Fruit fly (Drosophila melanogaster) whole organism, embryonic: ENCODE results near the gene mld.

ENCODE experiments used
- Atf3 ChIP-seq: fragments of 200-800 bp; sonication (Bioruptor generic); optimal IDR thresholded peaks from 3 replicates; lab custom pipeline; 2016; ENCODE audit warnings: missing biosample characterization, missing genetic modification characterization
- Atf6 ChIP-seq: fragments of 200-800 bp; sonication (Bioruptor generic); IDR thresholded peaks from 2 replicates; pipeline ENCODE4 v1.3.6; 2022; ENCODE audit warnings: missing biosample characterization, missing genetic modification characterization
- B-H1 ChIP-seq: fragments of 200-800 bp; sonication (Bioruptor generic); IDR thresholded peaks from 3 replicates; pipeline ENCODE4 v1.3.6; 2022; ENCODE audit warnings: missing biosample characterization, missing genetic modification characterization
- CG10267 ChIP-seq: fragments of 200-800 bp; sonication (Bioruptor generic); optimal IDR thresholded peaks from 2 replicates; lab custom pipeline; 2018; ENCODE audit warnings: missing biosample characterization, mild to moderate bottlenecking, missing genetic modification characterization, moderate library complexity
- CG11560 ChIP-seq: fragments of 200-800 bp; sonication (Bioruptor generic); IDR thresholded peaks from 3 replicates; pipeline ENCODE4 v1.3.6; 2022; ENCODE audit warnings: missing biosample characterization, missing genetic modification characterization
- CG12391 ChIP-seq: fragments of 200-800 bp; sonication (Bioruptor generic); optimal IDR thresholded peaks from 3 replicates; lab custom pipeline; 2018; ENCODE audit warnings: missing biosample characterization, mild to moderate bottlenecking, missing genetic modification characterization, moderate library complexity
- CG17359 ChIP-seq: fragments of 200-800 bp; sonication (Bioruptor generic); optimal IDR thresholded peaks from 3 replicates; lab custom pipeline; 2018; ENCODE audit warnings: missing biosample characterization, mild to moderate bottlenecking, missing genetic modification characterization, moderate library complexity
- CG17802 ChIP-seq: fragments of 200-800 bp; sonication (Bioruptor generic); optimal IDR thresholded peaks from 2 replicates; lab custom pipeline; 2018; ENCODE audit warnings: missing biosample characterization, mild to moderate bottlenecking, missing genetic modification characterization, moderate library complexity
- CG18619 ChIP-seq: fragments of 200-800 bp; sonication (Bioruptor generic); optimal IDR thresholded peaks from 3 replicates; lab custom pipeline; 2017; ENCODE audit warnings: missing biosample characterization, mild to moderate bottlenecking, missing genetic modification characterization
- CG2116 ChIP-seq: fragments of 200-800 bp; sonication (Bioruptor generic); optimal IDR thresholded peaks from 3 replicates; lab custom pipeline; 2018; ENCODE audit warnings: missing biosample characterization, mild to moderate bottlenecking, missing genetic modification characterization
- CG2202 ChIP-seq: fragments of 200-800 bp; sonication (Bioruptor generic); optimal IDR thresholded peaks from 2 replicates; lab custom pipeline; 2018; ENCODE audit warnings: missing biosample characterization, mild to moderate bottlenecking, missing genetic modification characterization
- CG33213 ChIP-seq: fragments of 200-800 bp; sonication (Bioruptor generic); optimal IDR thresholded peaks from 3 replicates; lab custom pipeline; 2016; ENCODE audit warnings: missing biosample characterization, missing genetic modification characterization
- CG34224 ChIP-seq: fragments of 200-800 bp; sonication (Bioruptor generic); IDR thresholded peaks from 3 replicates; pipeline ENCODE4 v1.3.6; 2022; ENCODE audit warnings: missing biosample characterization, missing genetic modification characterization; ENCODE audit not compliant: partially characterized antibody
- CG34376 ChIP-seq: fragments of 200-800 bp; sonication (Bioruptor generic); optimal IDR thresholded peaks from 2 replicates; lab custom pipeline; 2018; ENCODE audit warnings: missing biosample characterization, mild to moderate bottlenecking, missing genetic modification characterization
- CG3995 ChIP-seq: fragments of 200-800 bp; sonication (Bioruptor generic); optimal IDR thresholded peaks from 3 replicates; lab custom pipeline; 2016; ENCODE audit warnings: missing biosample characterization, missing genetic modification characterization
- CG4707 ChIP-seq: fragments of 200-800 bp; sonication (Bioruptor generic); optimal IDR thresholded peaks from 2 replicates; lab custom pipeline; 2018; ENCODE audit warnings: missing biosample characterization, mild to moderate bottlenecking, missing genetic modification characterization, moderate library complexity
- CG7357 ChIP-seq: fragments of 200-800 bp; sonication (Bioruptor generic); IDR thresholded peaks from 3 replicates; pipeline ENCODE4 v1.3.6; 2022; ENCODE audit warnings: missing biosample characterization, missing genetic modification characterization
- CG7786 ChIP-seq: fragments of 200-800 bp; sonication (Bioruptor generic); optimal IDR thresholded peaks from 2 replicates; lab custom pipeline; 2016; ENCODE audit warnings: missing biosample characterization, missing genetic modification characterization
- CG8944 ChIP-seq: fragments of 200-800 bp; sonication (Bioruptor generic); optimal IDR thresholded peaks from 3 replicates; lab custom pipeline; 2016; ENCODE audit warnings: missing biosample characterization, missing genetic modification characterization
- CG9437 ChIP-seq: fragments of 200-800 bp; sonication (Bioruptor generic); optimal IDR thresholded peaks from 2 replicates; lab custom pipeline; 2018; ENCODE audit warnings: missing biosample characterization, mild to moderate bottlenecking, missing genetic modification characterization
- CG9609 ChIP-seq: fragments of 200-800 bp; sonication (Bioruptor generic); optimal IDR thresholded peaks from 3 replicates; lab custom pipeline; 2016; ENCODE audit warnings: missing biosample characterization, missing genetic modification characterization
- CG9932 ChIP-seq: fragments of 200-800 bp; sonication (Bioruptor generic); IDR thresholded peaks from 2 replicates; pipeline ENCODE4 v1.3.6; 2022; ENCODE audit warnings: missing biosample characterization, missing genetic modification characterization
- CHES-1-like ChIP-seq: fragments of 200-800 bp; sonication (Bioruptor generic); optimal IDR thresholded peaks from 2 replicates; lab custom pipeline; 2016; ENCODE audit warnings: missing biosample characterization, missing genetic modification characterization
- Dip2 ChIP-seq: fragments of 200-800 bp; sonication (Bioruptor generic); IDR thresholded peaks from 2 replicates; pipeline ENCODE4 v1.3.6; 2022; ENCODE audit warnings: missing biosample characterization, missing genetic modification characterization
- Fer1 ChIP-seq: fragments of 200-800 bp; sonication (Bioruptor generic); optimal IDR thresholded peaks from 2 replicates; lab custom pipeline; 2017; ENCODE audit warnings: missing biosample characterization, mild to moderate bottlenecking, missing genetic modification characterization
- HLH54F ChIP-seq: fragments of 200-800 bp; sonication (Bioruptor generic); optimal IDR thresholded peaks from 3 replicates; lab custom pipeline; 2016; ENCODE audit warnings: missing biosample characterization, missing genetic modification characterization
- Lim3 ChIP-seq: fragments of 200-800 bp; sonication (Bioruptor generic); IDR thresholded peaks from 2 replicates; pipeline ENCODE4 v1.3.6; 2022; ENCODE audit warnings: missing biosample characterization, missing genetic modification characterization
- Med ChIP-seq: fragments of 200-800 bp; sonication (Bioruptor generic); peaks from one replicate; lab custom pipeline; 2016; ENCODE audit warnings: missing biosample characterization, missing genetic modification characterization, mild to moderate bottlenecking, inconsistent platforms, moderate library complexity
- NFAT ChIP-seq: fragments of 200-800 bp; sonication (Bioruptor generic); IDR thresholded peaks from 2 replicates; pipeline ENCODE4 v1.3.6; 2022; ENCODE audit warnings: missing biosample characterization, missing genetic modification characterization
- Six4 ChIP-seq: fragments of 200-800 bp; sonication (Bioruptor generic); optimal IDR thresholded peaks from 2 replicates; lab custom pipeline; 2016; ENCODE audit warnings: missing biosample characterization, missing genetic modification characterization
- Trl ChIP-seq, 3 experiments: fragments of >200 bp in 2 of 3; fragments of 200-800 bp in 1 of 3; sonication (Bioruptor generic) in 1 of 3; optimal IDR thresholded peaks; 2 replicates in 1 of 3; 3 replicates in 2 of 3; lab custom pipeline; 2016 to 2017; ENCODE audit warnings: missing biosample characterization in 1 of 3, missing genetic modification characterization in 1 of 3
- amos ChIP-seq: fragments of 200-800 bp; sonication (Bioruptor generic); IDR thresholded peaks from 2 replicates; pipeline ENCODE4 v1.3.6; 2022; ENCODE audit warnings: missing biosample characterization, missing genetic modification characterization; ENCODE audit not compliant: partially characterized antibody
- ap ChIP-seq: fragments of 200-800 bp; sonication (Bioruptor generic); IDR thresholded peaks from 2 replicates; pipeline ENCODE4 v1.3.6; 2022; ENCODE audit warnings: missing biosample characterization, missing genetic modification characterization
- az2 ChIP-seq: fragments of 200-800 bp; sonication (Bioruptor generic); optimal IDR thresholded peaks from 3 replicates; lab custom pipeline; 2016; ENCODE audit warnings: missing biosample characterization, missing genetic modification characterization
- cad ChIP-seq: fragments of >200 bp; optimal IDR thresholded peaks from 2 replicates; lab custom pipeline; 2017; ENCODE audit warnings: missing biosample characterization, missing genetic modification characterization
- chn ChIP-seq: fragments of 200-800 bp; sonication (Bioruptor generic); optimal IDR thresholded peaks from 2 replicates; lab custom pipeline; 2016; ENCODE audit warnings: missing biosample characterization, missing genetic modification characterization
- danr ChIP-seq: fragments of 200-800 bp; sonication (Bioruptor generic); IDR thresholded peaks from 2 replicates; pipeline ENCODE4 v1.3.6; 2022; ENCODE audit warnings: missing biosample characterization, missing genetic modification characterization
- dysf ChIP-seq: fragments of 200-800 bp; sonication (Bioruptor generic); IDR thresholded peaks from 3 replicates; pipeline ENCODE4 v1.3.6; 2022; ENCODE audit warnings: missing biosample characterization, missing genetic modification characterization
- gfzf ChIP-seq: fragments of 200-800 bp; sonication (Bioruptor generic); optimal IDR thresholded peaks from 2 replicates; lab custom pipeline; 2016; ENCODE audit warnings: missing biosample characterization, mild to moderate bottlenecking, missing genetic modification characterization, moderate library complexity
- kah ChIP-seq: fragments of 200-800 bp; sonication (Bioruptor generic); optimal IDR thresholded peaks from 2 replicates; lab custom pipeline; 2018; ENCODE audit warnings: missing biosample characterization, mild to moderate bottlenecking, missing genetic modification characterization
- mam ChIP-seq: fragments of 200-800 bp; sonication (Bioruptor generic); optimal IDR thresholded peaks from 3 replicates; lab custom pipeline; 2016; ENCODE audit warnings: missing biosample characterization, missing genetic modification characterization
- prd ChIP-seq, 3 experiments: fragments of >200 bp in 2 of 3; fragments of 200-800 bp in 1 of 3; sonication (Bioruptor generic) in 1 of 3; optimal IDR thresholded peaks in 2 of 3; IDR thresholded peaks in 1 of 3; 2 replicates in 2 of 3; 3 replicates in 1 of 3; pipeline versions ENCODE4 v1.3.6 to Lab custom; 2017 to 2022; ENCODE audit warnings: missing biosample characterization in 1 of 3, missing genetic modification characterization in 1 of 3
- ranshi ChIP-seq: fragments of 200-800 bp; sonication (Bioruptor generic); IDR thresholded peaks from 2 replicates; pipeline ENCODE4 v1.3.6; 2022; ENCODE audit warnings: missing biosample characterization, missing genetic modification characterization
- schlank ChIP-seq: fragments of 200-800 bp; sonication (Bioruptor generic); optimal IDR thresholded peaks from 2 replicates; lab custom pipeline; 2018; ENCODE audit warnings: missing biosample characterization, mild to moderate bottlenecking, missing genetic modification characterization
- sens ChIP-seq: fragments of 200-800 bp; sonication (Bioruptor generic); peaks from one replicate; lab custom pipeline; 2016; ENCODE audit warnings: missing biosample characterization, missing genetic modification characterization
- sisA ChIP-seq: fragments of 200-800 bp; sonication (Bioruptor generic); IDR thresholded peaks from 2 replicates; pipeline ENCODE4 v1.3.6; 2022; ENCODE audit warnings: missing biosample characterization, missing genetic modification characterization
- ssp ChIP-seq: fragments of 200-800 bp; sonication (Bioruptor generic); IDR thresholded peaks from 2 replicates; pipeline ENCODE4 v1.3.6; 2022; ENCODE audit warnings: missing biosample characterization, missing genetic modification characterization
- stc ChIP-seq: fragments of 200-800 bp; sonication (Bioruptor generic); IDR thresholded peaks from 2 replicates; pipeline ENCODE4 v1.3.6; 2022; ENCODE audit warnings: missing biosample characterization, missing genetic modification characterization
- tio ChIP-seq: fragments of 200-800 bp; sonication (Bioruptor generic); optimal IDR thresholded peaks from 2 replicates; lab custom pipeline; 2017; ENCODE audit warnings: missing biosample characterization, missing genetic modification characterization, inconsistent platforms
- tll ChIP-seq, 2 experiments: fragments of 200-800 bp in 1 of 2; fragments of >200 bp in 1 of 2; sonication (Bioruptor generic) in 1 of 2; optimal IDR thresholded peaks; 2 replicates each; lab custom pipeline; 2017 to 2019; ENCODE audit warnings: missing biosample characterization in 2 of 2, missing genetic modification characterization in 2 of 2, mild to moderate bottlenecking in 1 of 2, moderate library complexity in 1 of 2

Gene mld

dm6 chr3R:24654770-24655322 lies 69.4 kb downstream of the mld start, which contains the start of the genes CG31125 and CG6695 (continued):
- TF ChIP-seq CG2202 (no peak), Med (GFP tag; lab: Kevin White, UChicago) (peak; percentile 93), CG11560 (tag; lab: Robert Waterston, UW) (no peak), az2 (GFP tag; lab: Kevin White, UChicago) (peak; percentile 37), CG34376 (GFP tag; lab: Kevin White, UChicago) (peak; percentile 25), CG4707 (GFP tag; lab: Kevin White, UChicago) (no peak), ranshi (GFP tag; lab: Robert Waterston, UW) (peak; percentile 15; the same call in 1 of the 2 replicates), NFAT (GFP tag; lab: Robert Waterston, UW) (peak; percentile 63; the same call in 1 of the 2 replicates), cad (no peak), CG2116 (peak; percentile 94), Six4 (GFP tag; lab: Kevin White, UChicago) (peak; percentile 27), schlank (tag; lab: Kevin White, UChicago) (no peak), tll (GFP tag; optimal IDR thresholded peaks at IDR 0.05; lab: Kevin White, UChicago) (peak; percentile 44), CG9437 (GFP tag; lab: Kevin White, UChicago) (peak; percentile 60), CG8944 (peak; percentile 49), CG18619 (GFP tag; lab: Kevin White, UChicago) (peak; percentile 35), CG34224 (GFP tag; lab: Robert Waterston, UW) (peak; percentile 80; the same call in 2 of the 3 replicates), B-H1 (GFP tag; lab: Robert Waterston, UW) (no peak), chn (GFP tag; lab: Kevin White, UChicago) (peak; percentile 72), CG10267 (tag; lab: Kevin White, UChicago) (peak; percentile 54), Atf3 (peak; percentile 48), ssp (GFP tag; lab: Robert Waterston, UW) (peak; percentile 53), tio (no peak), CG7357 (GFP tag; lab: Robert Waterston, UW) (no peak), CG7786 (GFP tag; lab: Kevin White, UChicago) (peak; percentile 71), dysf (GFP tag; lab: Robert Waterston, UW) (peak; percentile 58; the same call in 2 of the 3 replicates), CG12391 (tag; lab: Kevin White, UChicago) (peak; percentile 64), CHES-1-like (GFP tag; lab: Kevin White, UChicago) (peak; percentile 81), CG9609 (GFP tag; lab: Kevin White, UChicago) (peak; percentile 73), CG17359 (no peak), CG9932 (peak; percentile 73), Trl (optimal IDR thresholded peaks at IDR 0.05; lab: Kevin White, UChicago) (no peak), Trl (GFP tag; optimal IDR thresholded peaks at IDR 0.05; lab: Kevin White, UChicago) (peak; percentile 67), mam (peak; percentile 78), CG33213 (GFP tag; lab: Kevin White, UChicago) (peak; percentile 61), Fer1 (GFP tag; lab: Kevin White, UChicago) (peak; percentile 45), Atf6 (GFP tag; lab: Robert Waterston, UW) (peak; percentile 40; the same call in 1 of the 2 replicates), kah (GFP tag; lab: Kevin White, UChicago) (no peak), CG3995 (GFP tag; lab: Kevin White, UChicago) (peak; percentile 28), stc (GFP tag; lab: Robert Waterston, UW) (no peak), prd (optimal IDR thresholded peaks at IDR 0.05; lab: Kevin White, UChicago) (no peak), prd (GFP tag; IDR thresholded peaks at IDR 0.05; lab: Robert Waterston, UW) (peak; percentile 53; the same call in 1 of the 3 replicates), sens (no peak), CG17802 (no peak), Lim3 (GFP tag; lab: Robert Waterston, UW) (no peak), Dip2 (no peak), danr (GFP tag; lab: Robert Waterston, UW) (no peak), gfzf (GFP tag; lab: Kevin White, UChicago) (peak; percentile 76), amos (GFP tag; lab: Robert Waterston, UW) (peak; percentile 89), sisA (GFP tag; lab: Robert Waterston, UW) (peak; percentile 22; the same call in 1 of the 2 replicates), ap (GFP tag; lab: Robert Waterston, UW) (no peak), HLH54F (GFP tag; lab: Kevin White, UChicago) (peak; percentile 60)
